Worm (Caenorhabditis elegans) whole organism, L4 larva: ENCODE measurements around the gene pnc-2.
A peak's percentile ranks its signal among the peaks of the same experiment; 100 is the strongest.

Experiments used
- F10B5.3 ChIP-seq: sonication (generic microtip); optimal IDR thresholded peaks from 2 replicates; lab custom pipeline; 2016; ENCODE audit warnings: mild to moderate bottlenecking, missing genetic modification characterization, missing compliant biosample characterization
- F44E2.7 ChIP-seq: fragments of 200-800 bp; sonication (Bioruptor generic); IDR thresholded peaks from 2 replicates; pipeline ENCODE4 v2.1.2; 2022; ENCODE audit warnings: missing genetic modification characterization, missing compliant biosample characterization
- F49E8.2 ChIP-seq: sonication (generic microtip); optimal IDR thresholded peaks from 2 replicates; lab custom pipeline; 2016; ENCODE audit warnings: missing compliant biosample characterization, mild to moderate bottlenecking, missing genetic modification characterization, borderline replicate concordance
- T20F7.1 ChIP-seq: fragments of 200-800 bp; sonication (Bioruptor generic); optimal IDR thresholded peaks from 2 replicates; lab custom pipeline; 2018; ENCODE audit warnings: mild to moderate bottlenecking, missing genetic modification characterization, missing compliant biosample characterization
- Y105C5A.15 ChIP-seq: fragments of 200-800 bp; sonication (Bioruptor generic); IDR thresholded peaks from 2 replicates; pipeline ENCODE4 v1.3.6; 2022; ENCODE audit warnings: missing genetic modification characterization, missing compliant biosample characterization
- Y48G9A.11 ChIP-seq: fragments of 200-800 bp; sonication (Bioruptor generic); IDR thresholded peaks from 2 replicates; pipeline ENCODE4 v1.3.6; 2022; ENCODE audit warnings: missing genetic modification reagents, missing genetic modification characterization, missing compliant biosample characterization
- Y75B8A.6 ChIP-seq: fragments of 200-800 bp; sonication (Bioruptor generic); IDR thresholded peaks from 2 replicates; pipeline ENCODE4 v1.3.6; 2022; ENCODE audit warnings: missing genetic modification reagents, missing genetic modification characterization, missing compliant biosample characterization
- ZK546.5 ChIP-seq, 2 experiments: sonication (generic microtip); optimal IDR thresholded peaks; 2 replicates each; lab custom pipeline; 2017; ENCODE audit warnings: missing biosample characterization in 2 of 2, missing genetic modification characterization in 2 of 2
- aly-2 ChIP-seq: sonication (generic microtip); optimal IDR thresholded peaks from 2 replicates; lab custom pipeline; 2018; ENCODE audit warnings: missing biosample characterization, missing genetic modification characterization
- arid-1 ChIP-seq: fragments of 200-800 bp; sonication (Bioruptor generic); conservative IDR thresholded peaks from 2 replicates; pipeline ENCODE4 v1.3.6; 2022; ENCODE audit warnings: missing genetic modification reagents, missing genetic modification characterization, missing compliant biosample characterization
- ceh-28 ChIP-seq: fragments of 150-350 bp; optimal IDR thresholded peaks from 2 replicates; lab custom pipeline; 2014; ENCODE audit warnings: missing biosample characterization, missing genetic modification reagents, missing genetic modification characterization
- ceh-44 ChIP-seq: fragments of 200-800 bp; sonication (Bioruptor generic); IDR thresholded peaks from 2 replicates; pipeline ENCODE4 v1.3.6; 2022; ENCODE audit warnings: missing genetic modification reagents, missing genetic modification characterization, missing compliant biosample characterization
- ces-1 ChIP-seq: fragments of 150-350 bp; sonication (generic microtip); optimal IDR thresholded peaks from 4 replicates; lab custom pipeline; 2014; ENCODE audit warnings: missing biosample characterization, missing genetic modification reagents, missing genetic modification characterization
- cey-2 ChIP-seq: sonication (generic microtip); optimal IDR thresholded peaks from 3 replicates; lab custom pipeline; 2017; ENCODE audit warnings: missing genetic modification characterization, mild to moderate bottlenecking, missing compliant biosample characterization, antibody characterized with exemption, borderline replicate concordance; ENCODE audit not compliant: insufficient read depth
- ctbp-1 ChIP-seq: fragments of 200-800 bp; sonication (Bioruptor generic); IDR thresholded peaks from 2 replicates; pipeline ENCODE4 v1.3.6; 2022; ENCODE audit warnings: missing genetic modification reagents, missing genetic modification characterization, missing compliant biosample characterization
- daf-16 ChIP-seq, 3 experiments: sonication (generic microtip); optimal IDR thresholded peaks; 2 replicates each; lab custom pipeline; 2016 to 2017; ENCODE audit warnings: missing genetic modification characterization in 3 of 3, missing genetic modification reagents in 3 of 3, mild to moderate bottlenecking in 2 of 3, missing compliant biosample characterization in 2 of 3, missing biosample characterization in 1 of 3, moderate library complexity in 1 of 3
- dmd-8 ChIP-seq: fragments of 200-800 bp; sonication (Bioruptor generic); IDR thresholded peaks from 2 replicates; pipeline ENCODE4 v1.3.6; 2022; ENCODE audit warnings: missing genetic modification characterization, missing compliant biosample characterization
- dve-1 ChIP-seq: sonication (generic microtip); optimal IDR thresholded peaks from 2 replicates; lab custom pipeline; 2017; ENCODE audit warnings: antibody characterized with exemption, mild to moderate bottlenecking, missing genetic modification characterization, missing compliant biosample characterization; ENCODE audit not compliant: insufficient read depth
- egl-43 ChIP-seq: fragments of 200-800 bp; sonication (Bioruptor generic); IDR thresholded peaks from 2 replicates; pipeline ENCODE4 v1.3.6; 2022; ENCODE audit warnings: missing genetic modification reagents, missing genetic modification characterization, missing compliant biosample characterization
- gei-8 ChIP-seq: fragments of 200-800 bp; sonication (Bioruptor generic); optimal IDR thresholded peaks from 2 replicates; lab custom pipeline; 2018; ENCODE audit warnings: mild to moderate bottlenecking, missing genetic modification characterization, missing compliant biosample characterization
- lim-7 ChIP-seq: fragments of 200-800 bp; sonication (Bioruptor generic); IDR thresholded peaks from 2 replicates; pipeline ENCODE4 v1.3.6; 2022; ENCODE audit warnings: missing genetic modification characterization, missing compliant biosample characterization
- lin-1 ChIP-seq: fragments of 200-800 bp; sonication (Bioruptor generic); IDR thresholded peaks from 2 replicates; pipeline ENCODE4 v1.3.6; 2022; ENCODE audit warnings: missing genetic modification reagents, missing genetic modification characterization, missing compliant biosample characterization
- lin-13 ChIP-seq: fragments of 150-350 bp; optimal IDR thresholded peaks from 2 replicates; lab custom pipeline; 2014; ENCODE audit warnings: missing biosample characterization, missing genetic modification reagents, missing genetic modification characterization
- lin-15B ChIP-seq: fragments of 150-350 bp; sonication (generic microtip); optimal IDR thresholded peaks from 3 replicates; lab custom pipeline; 2014; ENCODE audit warnings: missing biosample characterization, missing genetic modification characterization
- lin-29 ChIP-seq: fragments of 200-800 bp; sonication (Bioruptor generic); IDR thresholded peaks from 2 replicates; pipeline ENCODE4 v1.3.6; 2022; ENCODE audit warnings: missing genetic modification reagents, missing genetic modification characterization, missing compliant biosample characterization
- mdl-1 ChIP-seq, 2 experiments: fragments of 150-350 bp in 1 of 2; sonication (generic microtip) in 1 of 2; optimal IDR thresholded peaks; 2 replicates each; lab custom pipeline; 2014 to 2017; ENCODE audit warnings: missing biosample characterization in 2 of 2, missing genetic modification characterization in 2 of 2
- mdt-29 ChIP-seq: fragments of 200-800 bp; sonication (Bioruptor generic); IDR thresholded peaks from 2 replicates; pipeline ENCODE4 v1.3.6; 2022; ENCODE audit warnings: missing genetic modification reagents, missing genetic modification characterization, missing compliant biosample characterization
- mep-1 ChIP-seq: fragments of 150-350 bp; sonication (generic microtip); optimal IDR thresholded peaks from 3 replicates; lab custom pipeline; 2014; ENCODE audit warnings: missing biosample characterization, missing genetic modification characterization
- mxl-2 ChIP-seq: fragments of 200-800 bp; sonication (Bioruptor generic); conservative IDR thresholded peaks from 2 replicates; pipeline ENCODE4 v1.3.6; 2022; ENCODE audit warnings: missing genetic modification reagents, missing genetic modification characterization, missing compliant biosample characterization
- mxl-3 ChIP-seq: fragments of 200-800 bp; sonication (Bioruptor generic); optimal IDR thresholded peaks from 2 replicates; lab custom pipeline; 2018; ENCODE audit warnings: mild to moderate bottlenecking, missing genetic modification characterization, missing compliant biosample characterization
- nhr-10 ChIP-seq: fragments of 150-350 bp; optimal IDR thresholded peaks from 2 replicates; lab custom pipeline; 2014; ENCODE audit warnings: missing biosample characterization, missing genetic modification characterization
- nhr-102 ChIP-seq: sonication (generic microtip); optimal IDR thresholded peaks from 2 replicates; lab custom pipeline; 2016; ENCODE audit warnings: mild to moderate bottlenecking, missing genetic modification characterization, moderate library complexity, missing compliant biosample characterization
- nhr-25 ChIP-seq: sonication (generic microtip); optimal IDR thresholded peaks from 2 replicates; lab custom pipeline; 2017; ENCODE audit warnings: missing genetic modification characterization, mild to moderate bottlenecking, missing compliant biosample characterization, antibody characterized with exemption, moderate library complexity, borderline replicate concordance; ENCODE audit not compliant: insufficient read depth
- nhr-28 ChIP-seq: fragments of 150-350 bp; optimal IDR thresholded peaks from 2 replicates; lab custom pipeline; 2014; ENCODE audit warnings: missing biosample characterization, missing genetic modification characterization
- nhr-42 ChIP-seq: fragments of 200-800 bp; sonication (Bioruptor generic); IDR thresholded peaks from 2 replicates; pipeline ENCODE4 v1.3.6; 2022; ENCODE audit warnings: missing genetic modification characterization, missing compliant biosample characterization
- nhr-76 ChIP-seq: fragments of 150-350 bp; optimal IDR thresholded peaks from 2 replicates; lab custom pipeline; 2014; ENCODE audit warnings: missing biosample characterization, missing genetic modification characterization
- nhr-77 ChIP-seq: fragments of 150-350 bp; optimal IDR thresholded peaks from 2 replicates; lab custom pipeline; 2014; ENCODE audit warnings: missing biosample characterization, missing genetic modification characterization
- pha-4 ChIP-seq, 2 experiments: fragments of 150-350 bp in 1 of 2; fragments of 200-800 bp in 1 of 2; sonication (Bioruptor generic) in 1 of 2; IDR thresholded peaks in 1 of 2; optimal IDR thresholded peaks in 1 of 2; 2 replicates each; pipeline versions ENCODE4 v1.3.6 to Lab custom; 2014 to 2022; ENCODE audit warnings: missing genetic modification characterization in 2 of 2, missing genetic modification reagents in 2 of 2, missing biosample characterization in 1 of 2, missing compliant biosample characterization in 1 of 2
- pqm-1 ChIP-seq: sonication (generic microtip); optimal IDR thresholded peaks from 2 replicates; lab custom pipeline; 2017; ENCODE audit warnings: missing biosample characterization, missing genetic modification characterization
- rbr-2 ChIP-seq: sonication (generic microtip); optimal IDR thresholded peaks from 2 replicates; lab custom pipeline; 2016; ENCODE audit warnings: missing genotype, missing genetic modification characterization, missing compliant biosample characterization
- saeg-2 ChIP-seq: fragments of 200-800 bp; sonication (Bioruptor generic); IDR thresholded peaks from 2 replicates; pipeline ENCODE4 v1.3.6; 2022; ENCODE audit warnings: missing genetic modification reagents, missing genetic modification characterization, missing compliant biosample characterization
- sdz-12 ChIP-seq: fragments of 200-800 bp; sonication (Bioruptor generic); optimal IDR thresholded peaks from 2 replicates; lab custom pipeline; 2018; ENCODE audit warnings: mild to moderate bottlenecking, missing genetic modification characterization, missing compliant biosample characterization
- snpc-4 ChIP-seq: fragments of 150-350 bp; optimal IDR thresholded peaks from 2 replicates; lab custom pipeline; 2014; ENCODE audit warnings: missing biosample characterization, missing genetic modification characterization
- spr-1 ChIP-seq: sonication (generic microtip); optimal IDR thresholded peaks from 2 replicates; lab custom pipeline; 2016; ENCODE audit warnings: mild to moderate bottlenecking, missing genetic modification characterization, missing compliant biosample characterization
- spr-3 ChIP-seq: fragments of 200-800 bp; sonication (Bioruptor generic); optimal IDR thresholded peaks from 2 replicates; lab custom pipeline; 2018; ENCODE audit warnings: mild to moderate bottlenecking, missing genetic modification characterization, missing compliant biosample characterization
- zag-1 ChIP-seq: fragments of 150-350 bp; optimal IDR thresholded peaks from 2 replicates; lab custom pipeline; 2014; ENCODE audit warnings: missing biosample characterization, missing genetic modification characterization
- zip-11 ChIP-seq: fragments of 200-800 bp; sonication (Bioruptor generic); IDR thresholded peaks from 2 replicates; pipeline ENCODE4 v1.3.6; 2022; ENCODE audit warnings: missing genetic modification characterization, missing compliant biosample characterization
- zip-2 ChIP-seq: fragments of 150-350 bp; optimal IDR thresholded peaks from 2 replicates; lab custom pipeline; 2014; ENCODE audit warnings: missing biosample characterization, missing genetic modification characterization
- ztf-7 ChIP-seq: fragments of 150-350 bp; optimal IDR thresholded peaks from 2 replicates; lab custom pipeline; 2014; ENCODE audit warnings: missing biosample characterization, missing genetic modification characterization

Gene pnc-2

ce11 chrIV:14888889-14889664, 20.4 kb downstream of the pnc-2 start (continued):
- TF ChIP-seq lin-15B, result no peak
- TF ChIP-seq mxl-3 (GFP tag; lab: Kevin White, UChicago), result no peak
- peak in 1 of 2 experiments; percentile 47 for TF ChIP-seq daf-16 (GFP tag; optimal IDR thresholded peaks at IDR 0.05; lab: Kevin White, UChicago)
- TF ChIP-seq daf-16 (tag; optimal IDR thresholded peaks at IDR 0.05; lab: Kevin White, UChicago), result peak; percentile 75
- TF ChIP-seq pha-4 (GFP tag; IDR thresholded peaks at IDR 0.05; lab: Robert Waterston, UW), result 0 out of 2 replicates have a peak, but pooled peaks have one; percentile 48
- TF ChIP-seq pha-4 (tag; optimal IDR thresholded peaks at IDR 0.05; lab: Kevin White, UChicago), result no peak
- TF ChIP-seq Y105C5A.15 (GFP tag; lab: Robert Waterston, UW), result no peak
- no peak for TF ChIP-seq mep-1
- TF ChIP-seq ZK546.5 (tag; optimal IDR thresholded peaks at IDR 0.05; lab: Kevin White, UChicago), result no peak
- TF ChIP-seq dmd-8, result no peak
- peak; percentile 51 for TF ChIP-seq pqm-1
- no peak for TF ChIP-seq rbr-2 (tag; lab: Kevin White, UChicago)
- TF ChIP-seq Y75B8A.6 (GFP tag; lab: Robert Waterston, UW), result no peak
- TF ChIP-seq snpc-4 (tag; lab: Kevin White, UChicago), result no peak
- TF ChIP-seq zip-2 (tag; lab: Kevin White, UChicago), result no peak
- TF ChIP-seq arid-1, result no peak
- no peak for TF ChIP-seq ces-1 (GFP tag; lab: Kevin White, UChicago)
- no peak for TF ChIP-seq spr-3 (GFP tag; lab: Kevin White, UChicago)
- no peak for TF ChIP-seq cey-2 (tag; lab: Kevin White, UChicago)
- no peak for TF ChIP-seq mdl-1 (tag; optimal IDR thresholded peaks at IDR 0.05; lab: Kevin White, UChicago)
- TF ChIP-seq nhr-102 (tag; lab: Kevin White, UChicago), result peak; percentile 2
- TF ChIP-seq nhr-10 (tag; lab: Kevin White, UChicago), result no peak
- no peak for TF ChIP-seq lin-29 (GFP tag; lab: Robert Waterston, UW)
- no peak for TF ChIP-seq lin-13
- no peak for TF ChIP-seq sdz-12 (GFP tag; lab: Kevin White, UChicago)
- no peak for TF ChIP-seq egl-43
- TF ChIP-seq zag-1 (tag; lab: Kevin White, UChicago), result no peak
- no peak for TF ChIP-seq F10B5.3 (tag; lab: Kevin White, UChicago)
- TF ChIP-seq spr-1 (tag; lab: Kevin White, UChicago), result peak; percentile 4
- 0 out of 2 replicates have a peak, but pooled peaks have one; percentile 30 for TF ChIP-seq saeg-2 (GFP tag; lab: Robert Waterston, UW)
- no peak for TF ChIP-seq aly-2 (tag; lab: Kevin White, UChicago)
- TF ChIP-seq F49E8.2 (tag; lab: Kevin White, UChicago), result peak; percentile 31
- no peak for TF ChIP-seq lin-1 (GFP tag; lab: Robert Waterston, UW)
- no peak for TF ChIP-seq zip-11 (GFP tag; lab: Robert Waterston, UW)
- TF ChIP-seq lim-7 (GFP tag; lab: Robert Waterston, UW), result no peak
- TF ChIP-seq F44E2.7 (GFP tag; lab: Robert Waterston, UW), result no peak
- TF ChIP-seq ztf-7, result no peak
- TF ChIP-seq Y48G9A.11 (GFP tag; lab: Robert Waterston, UW), result no peak; the same call in 1 of the 2 replicates
- TF ChIP-seq mxl-2 (GFP tag; lab: Robert Waterston, UW), result no peak
- no peak for TF ChIP-seq nhr-25
- no peak for TF ChIP-seq mdt-29 (GFP tag; lab: Robert Waterston, UW)
- no peak for TF ChIP-seq ceh-28 (tag; lab: Kevin White, UChicago)
- no peak for TF ChIP-seq nhr-76 (tag; lab: Kevin White, UChicago)
- TF ChIP-seq ctbp-1 (GFP tag; lab: Robert Waterston, UW), result no peak
- no peak for TF ChIP-seq nhr-42 (GFP tag; lab: Robert Waterston, UW)
- TF ChIP-seq ceh-44 (GFP tag; lab: Robert Waterston, UW), result no peak
- TF ChIP-seq nhr-28, result peak; percentile 45
- peak; percentile 7 for TF ChIP-seq dve-1 (tag; lab: Kevin White, UChicago)
- TF ChIP-seq nhr-77 (tag; lab: Kevin White, UChicago), result no peak
- TF ChIP-seq gei-8 (GFP tag; lab: Kevin White, UChicago), result no peak
- no peak for TF ChIP-seq T20F7.1 (GFP tag; lab: Kevin White, UChicago)
